Worm (Caenorhabditis elegans): ENCODE results near the gene C54D10.9.

C54D10.9 gene

DNA sequence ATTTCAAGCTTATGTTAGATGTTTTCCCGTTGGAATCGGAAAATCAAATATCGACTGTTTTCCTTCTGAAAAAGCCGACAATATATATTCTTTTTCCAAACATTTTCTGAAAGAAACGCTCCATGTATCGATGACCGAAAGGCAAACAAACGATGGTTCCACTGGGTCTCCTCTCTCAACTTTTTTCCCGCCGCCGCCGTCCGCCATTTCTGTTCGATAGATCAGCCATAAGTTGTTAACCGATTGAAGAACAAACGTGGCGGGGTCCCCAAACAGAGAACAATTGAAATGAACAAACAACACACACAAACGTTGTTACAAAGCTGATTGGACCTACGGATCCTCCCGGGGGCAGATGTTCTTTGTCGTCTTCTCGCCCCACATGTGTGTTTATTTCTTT is 19.7 kb downstream of the C54D10.9 start:
- TF ChIP-seq nhr-2 (tag; optimal IDR thresholded peaks at IDR 0.05): no peak
- no peak for TF ChIP-seq zip-8 (tag; optimal IDR thresholded peaks at IDR 0.05)
- no peak for TF ChIP-seq cnd-1 (tag; optimal IDR thresholded peaks at IDR 0.05)
- no peak for TF ChIP-seq drap-1 (GFP tag; optimal IDR thresholded peaks at IDR 0.05)

DNA sequence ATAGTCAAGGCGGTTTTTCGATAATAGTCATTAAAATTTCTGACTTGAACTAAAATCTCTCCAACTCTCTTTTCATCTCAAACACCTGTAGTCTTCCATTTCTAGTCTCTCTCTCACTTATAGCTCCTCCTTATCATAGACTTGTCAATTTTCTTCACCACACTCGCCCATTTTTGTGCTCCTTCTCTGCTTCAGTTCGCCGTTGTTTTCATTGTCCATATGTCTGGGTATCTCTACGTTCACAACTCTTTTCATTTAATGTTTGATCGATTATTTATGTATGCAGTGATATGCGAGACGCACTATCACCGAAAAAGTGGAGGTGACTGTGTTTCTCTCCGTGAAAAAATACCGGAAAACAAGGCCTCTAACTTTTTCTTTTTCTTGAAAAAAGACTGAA is 20.8 kb downstream of the C54D10.9 start:
- TF ChIP-seq sem-2 (GFP tag; optimal IDR thresholded peaks at IDR 0.05) (no peak), bed-3 (GFP tag; optimal IDR thresholded peaks at IDR 0.05) (no peak), nhr-12 (tag; optimal IDR thresholded peaks at IDR 0.05) (no peak), lin-32 (GFP tag; optimal IDR thresholded peaks at IDR 0.05) (no peak), snpc-4 (tag; optimal IDR thresholded peaks at IDR 0.05) (no peak), ceh-43 (GFP tag; optimal IDR thresholded peaks at IDR 0.05) (no peak), pha-4 (tag; optimal IDR thresholded peaks at IDR 0.05) (no peak), mep-1 (tag; optimal IDR thresholded peaks at IDR 0.05) (no peak), drap-1 (GFP tag; optimal IDR thresholded peaks at IDR 0.05) (no peak)

DNA sequence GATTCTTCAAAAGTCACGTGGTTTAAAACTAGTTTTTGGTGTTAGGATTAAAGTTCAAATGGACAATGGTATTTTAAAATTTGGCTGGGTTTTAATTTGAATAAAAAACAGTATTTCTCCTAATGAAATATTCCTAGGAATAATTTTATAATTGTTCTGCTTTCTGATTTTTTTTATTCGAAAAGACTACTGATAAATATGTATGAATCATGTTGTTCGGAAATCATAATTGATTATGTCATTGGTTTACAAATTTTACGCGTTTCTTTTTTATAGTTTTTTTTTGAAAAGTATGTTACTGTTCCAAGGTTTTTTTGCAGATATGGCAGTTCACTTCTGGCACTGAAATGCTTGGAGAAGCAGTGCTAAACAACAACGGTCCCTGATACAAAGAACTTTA is 21.4 kb downstream of the C54D10.9 start, which contains the start of gene F28C1.3:
F28C1.3 (plus strand) TSS at position 301 of the 400 bp plus-strand sequence.
- TF ChIP-seq nhr-237 (tag; optimal IDR thresholded peaks at IDR 0.05) (no peak), mep-1 (tag; optimal IDR thresholded peaks at IDR 0.05) (no peak), nhr-2 (tag; optimal IDR thresholded peaks at IDR 0.05) (no peak), sptf-1 (tag; optimal IDR thresholded peaks at IDR 0.05) (no peak), blmp-1 (tag; optimal IDR thresholded peaks at IDR 0.05) (no peak), nhr-28 (tag; optimal IDR thresholded peaks at IDR 0.05) (no peak), mab-5 (tag; optimal IDR thresholded peaks at IDR 0.05) (no peak), ztf-11 (tag; optimal IDR thresholded peaks at IDR 0.05) (no peak), ceh-83 (GFP tag; optimal IDR thresholded peaks at IDR 0.05) (no peak), pha-4 (tag; optimal IDR thresholded peaks at IDR 0.05) (no peak), ham-2 (GFP tag; optimal IDR thresholded peaks at IDR 0.05) (no peak), bed-3 (GFP tag; optimal IDR thresholded peaks at IDR 0.05) (no peak)

DNA sequence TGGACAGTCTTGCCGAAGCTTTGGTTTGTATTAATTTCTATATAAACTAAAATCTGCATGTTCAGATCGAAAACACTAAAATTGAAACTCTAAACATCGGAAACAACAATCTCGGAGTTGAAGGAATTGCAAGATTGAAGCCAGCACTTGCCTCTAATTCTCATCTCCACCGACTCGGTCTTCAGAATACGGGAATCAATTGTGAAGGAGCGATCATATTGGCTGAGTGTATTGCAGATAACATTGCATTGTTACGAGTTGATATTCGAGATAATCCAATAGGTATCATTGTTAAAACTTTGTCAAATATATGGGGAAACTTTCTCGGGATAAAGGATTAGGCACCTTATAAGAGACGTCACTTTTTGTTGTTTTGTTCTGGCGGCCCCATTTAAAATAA is 23.4 kb downstream of the C54D10.9 start:
- TF ChIP-seq cnd-1 (tag; optimal IDR thresholded peaks at IDR 0.05) (no peak), M03D4.4 (tag; optimal IDR thresholded peaks at IDR 0.05) (no peak), ceh-83 (GFP tag; optimal IDR thresholded peaks at IDR 0.05) (no peak), ceh-39 (tag; optimal IDR thresholded peaks at IDR 0.05) (no peak), unc-62 (GFP tag; optimal IDR thresholded peaks at IDR 0.05) (no peak), pha-4 (tag; optimal IDR thresholded peaks at IDR 0.05) (no peak), ztf-11 (tag; optimal IDR thresholded peaks at IDR 0.05) (no peak)

DNA sequence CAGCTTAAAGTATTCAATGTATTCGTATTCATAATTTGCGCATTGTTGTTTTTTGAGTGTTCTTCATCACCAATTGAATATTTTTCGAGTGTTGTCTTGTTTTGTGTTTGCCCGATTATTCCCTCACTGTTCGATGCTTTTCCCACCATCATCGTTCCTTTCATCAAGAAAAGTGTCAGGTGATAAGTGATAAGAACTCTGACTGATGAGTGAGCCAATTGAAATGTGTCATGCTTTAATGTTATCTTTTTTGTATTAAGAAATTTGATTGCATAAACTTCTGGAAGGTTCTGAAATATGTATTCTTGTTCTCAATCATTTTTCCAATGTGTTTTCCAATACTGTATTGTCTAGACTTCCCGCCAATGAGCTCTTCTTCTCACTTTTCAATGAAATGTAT is 28.4 kb downstream of the C54D10.9 start:
- TF ChIP-seq blmp-1 (tag; optimal IDR thresholded peaks at IDR 0.05): no peak
- TF ChIP-seq unc-120 (tag; optimal IDR thresholded peaks at IDR 0.05; ENCODE audit: poor library complexity, severe bottlenecking): no peak

DNA sequence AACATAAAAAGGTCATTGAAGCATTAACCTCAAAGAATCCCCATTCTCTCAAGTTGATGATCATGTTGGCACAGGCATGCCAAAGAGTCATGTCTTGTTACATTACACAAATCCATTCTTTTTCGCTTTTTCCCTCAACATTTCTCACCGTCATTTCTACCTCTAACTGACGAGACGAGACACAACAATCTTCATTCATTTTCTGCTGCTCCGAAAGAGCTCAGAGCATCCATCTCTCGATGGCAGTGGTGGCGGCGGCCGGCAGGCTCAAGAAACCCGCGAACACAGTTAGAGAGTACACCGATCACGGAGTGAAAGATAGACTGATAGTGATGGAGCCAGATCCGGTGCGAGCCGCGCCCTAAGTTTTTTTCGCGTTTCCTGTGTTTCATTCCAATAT is 30.2 kb downstream of the C54D10.9 start:
- TF ChIP-seq nhr-12 (tag; optimal IDR thresholded peaks at IDR 0.05): no peak
- no peak for TF ChIP-seq elt-3 (tag; optimal IDR thresholded peaks at IDR 0.05)
- TF ChIP-seq unc-39 (tag; optimal IDR thresholded peaks at IDR 0.05): no peak
- no peak for TF ChIP-seq ztf-11 (tag; optimal IDR thresholded peaks at IDR 0.05)
- TF ChIP-seq nhr-2 (tag; optimal IDR thresholded peaks at IDR 0.05): no peak
- no peak for TF ChIP-seq nhr-237 (tag; optimal IDR thresholded peaks at IDR 0.05)
- TF ChIP-seq tbx-8 (GFP tag; optimal IDR thresholded peaks at IDR 0.05): no peak
- no peak for TF ChIP-seq snpc-4 (tag; optimal IDR thresholded peaks at IDR 0.05)
- no peak for TF ChIP-seq ceh-43 (GFP tag; optimal IDR thresholded peaks at IDR 0.05)
- no peak for TF ChIP-seq sem-2 (GFP tag; optimal IDR thresholded peaks at IDR 0.05)
- TF ChIP-seq mab-5 (tag; optimal IDR thresholded peaks at IDR 0.05): no peak
- TF ChIP-seq ham-2 (GFP tag; optimal IDR thresholded peaks at IDR 0.05): no peak
- no peak for TF ChIP-seq cnd-1 (tag; optimal IDR thresholded peaks at IDR 0.05)
- peak; percentile 22 for TF ChIP-seq hlh-1 (tag; optimal IDR thresholded peaks at IDR 0.05)
- TF ChIP-seq pha-4 (tag; optimal IDR thresholded peaks at IDR 0.05): no peak
- no peak for TF ChIP-seq ces-1 (GFP tag; optimal IDR thresholded peaks at IDR 0.05)
- TF ChIP-seq lsy-2 (tag; optimal IDR thresholded peaks at IDR 0.05): no peak
- no peak for TF ChIP-seq bed-3 (GFP tag; optimal IDR thresholded peaks at IDR 0.05)
- TF ChIP-seq unc-62 (GFP tag; optimal IDR thresholded peaks at IDR 0.05): peak; percentile 34
- TF ChIP-seq sptf-1 (tag; optimal IDR thresholded peaks at IDR 0.05): no peak
- peak; percentile 72 for TF ChIP-seq unc-120 (tag; optimal IDR thresholded peaks at IDR 0.05; ENCODE audit: poor library complexity, severe bottlenecking)
- no peak for TF ChIP-seq ceh-83 (GFP tag; optimal IDR thresholded peaks at IDR 0.05)
- no peak for TF ChIP-seq zip-8 (tag; optimal IDR thresholded peaks at IDR 0.05)
